Worm (Caenorhabditis elegans): Measurements from ENCODE around the gene T10G3.8.

Gene T10G3.8

ce11 chrV:13476350-13476749, at the start of gene T10G3.8:
Gene T10G3.8, minus strand, starts transcription at chrV:13476450.
- no peak for TF ChIP-seq unc-62 (GFP tag; optimal IDR thresholded peaks at IDR 0.05)

- no peak for TF ChIP-seq unc-62 (GFP tag; optimal IDR thresholded peaks at IDR 0.05)
These were observed 46.9 kb upstream of the T10G3.8 start, which contains the start of gene R11G10.3 for ce11 chrV:13523194-13523593. Gene R11G10.3, plus strand, starts transcription at chrV:13523494.

ce11 chrV:13515115-13515514, 38.9 kb upstream of the T10G3.8 start, which contains the start of gene semi-1:
Gene semi-1, minus strand, starts transcription at chrV:13515215.
- TF ChIP-seq unc-62 (GFP tag; optimal IDR thresholded peaks at IDR 0.05): no peak

ce11 chrV:13512515-13512914, 36.3 kb upstream of the T10G3.8 start:
- no peak for TF ChIP-seq unc-62 (GFP tag; optimal IDR thresholded peaks at IDR 0.05)

- TF ChIP-seq unc-62 (GFP tag; optimal IDR thresholded peaks at IDR 0.05): no peak
These were observed 35.4 kb upstream of the T10G3.8 start, which contains the start of gene avr-15 for ce11 chrV:13511618-13512017. Gene avr-15, minus strand, starts transcription at chrV:13511718.

ce11 chrV:13506321-13506720, 30.1 kb upstream of the T10G3.8 start, which contains the start of gene R11G10.4:
Gene R11G10.4, plus strand, starts transcription at chrV:13506621.
- TF ChIP-seq unc-62 (GFP tag; optimal IDR thresholded peaks at IDR 0.05): no peak

ce11 chrV:13499227-13499626, 23.0 kb upstream of the T10G3.8 start:
- TF ChIP-seq unc-62 (GFP tag; optimal IDR thresholded peaks at IDR 0.05): no peak

- TF ChIP-seq unc-62 (GFP tag; optimal IDR thresholded peaks at IDR 0.05): no peak
These were observed 21.1 kb upstream of the T10G3.8 start, which contains the start of the genes eea-1 and gut-2 for ce11 chrV:13497322-13497847. Gene eea-1, minus strand, starts transcription at chrV:13497372. Gene gut-2, plus strand, starts transcription at chrV:13497690.

- TF ChIP-seq unc-62 (GFP tag; optimal IDR thresholded peaks at IDR 0.05): no peak
These were observed 13.6 kb upstream of the T10G3.8 start, which contains the start of gene T10G3.3 for ce11 chrV:13489830-13490229. Gene T10G3.3, minus strand, starts transcription at chrV:13490199.

ce11 chrV:13488297-13488803, 12.1 kb upstream of the T10G3.8 start:
- no peak for TF ChIP-seq unc-62 (GFP tag; optimal IDR thresholded peaks at IDR 0.05)

- TF ChIP-seq unc-62 (GFP tag; optimal IDR thresholded peaks at IDR 0.05): no peak
These were observed 9.5 kb upstream of the T10G3.8 start for ce11 chrV:13485732-13486131.

ce11 chrV:13484339-13484738, 8.1 kb upstream of the T10G3.8 start, which contains the start of gene T10G3.4:
Gene T10G3.4, minus strand, starts transcription at chrV:13484439.
- TF ChIP-seq unc-62 (GFP tag; optimal IDR thresholded peaks at IDR 0.05): no peak

ce11 chrV:13479766-13480165, 3.5 kb upstream of the T10G3.8 start, which contains the start of gene T10G3.2:
Gene T10G3.2, minus strand, starts transcription at chrV:13479866.
- no peak for TF ChIP-seq unc-62 (GFP tag; optimal IDR thresholded peaks at IDR 0.05)

- no peak for TF ChIP-seq unc-62 (GFP tag; optimal IDR thresholded peaks at IDR 0.05)
These were observed 2.8 kb downstream of the T10G3.8 start, which contains the start of gene T10G3.1 for ce11 chrV:13473467-13473866. Gene T10G3.1, minus strand, starts transcription at chrV:13473679.

- no peak for TF ChIP-seq unc-62 (GFP tag; optimal IDR thresholded peaks at IDR 0.05)
These were observed 4.2 kb downstream of the T10G3.8 start for ce11 chrV:13472062-13472461.

- TF ChIP-seq unc-62 (GFP tag; optimal IDR thresholded peaks at IDR 0.05): no peak
These were observed 8.0 kb downstream of the T10G3.8 start, which contains the start of the genes F25H9.6 and F25H9.7 for ce11 chrV:13468190-13468765. Gene F25H9.6, minus strand, starts transcription at chrV:13468361. Gene F25H9.7, plus strand, starts transcription at chrV:13468376.

- no peak for TF ChIP-seq unc-62 (GFP tag; optimal IDR thresholded peaks at IDR 0.05)
These were observed 12.1 kb downstream of the T10G3.8 start for ce11 chrV:13464123-13464522.
